Fruit fly (Drosophila melanogaster) S2 (cell line): Measurements from ENCODE around the gene CG14285.

ENCODE experiments used
- CG8478 ChIP-seq: fragments of >200 bp; optimal IDR thresholded peaks from 2 replicates; lab custom pipeline; 2018
- CTCF ChIP-seq, 2 experiments: fragments of >200 bp; optimal IDR thresholded peaks; 2 replicates each; lab custom pipeline; 2018

dm6 chr3R:18998370-18998769, 26.5 kb upstream of the CG14285 start:
- TF ChIP-seq CTCF (optimal IDR thresholded peaks at IDR 0.05; lab: Kevin White, UChicago) (no peak), CG8478 (lab: Kevin White, UChicago) (no peak)
